Fruit fly (Drosophila melanogaster): ENCODE measurements around the gene CG11134.

CG11134 gene

DNA sequence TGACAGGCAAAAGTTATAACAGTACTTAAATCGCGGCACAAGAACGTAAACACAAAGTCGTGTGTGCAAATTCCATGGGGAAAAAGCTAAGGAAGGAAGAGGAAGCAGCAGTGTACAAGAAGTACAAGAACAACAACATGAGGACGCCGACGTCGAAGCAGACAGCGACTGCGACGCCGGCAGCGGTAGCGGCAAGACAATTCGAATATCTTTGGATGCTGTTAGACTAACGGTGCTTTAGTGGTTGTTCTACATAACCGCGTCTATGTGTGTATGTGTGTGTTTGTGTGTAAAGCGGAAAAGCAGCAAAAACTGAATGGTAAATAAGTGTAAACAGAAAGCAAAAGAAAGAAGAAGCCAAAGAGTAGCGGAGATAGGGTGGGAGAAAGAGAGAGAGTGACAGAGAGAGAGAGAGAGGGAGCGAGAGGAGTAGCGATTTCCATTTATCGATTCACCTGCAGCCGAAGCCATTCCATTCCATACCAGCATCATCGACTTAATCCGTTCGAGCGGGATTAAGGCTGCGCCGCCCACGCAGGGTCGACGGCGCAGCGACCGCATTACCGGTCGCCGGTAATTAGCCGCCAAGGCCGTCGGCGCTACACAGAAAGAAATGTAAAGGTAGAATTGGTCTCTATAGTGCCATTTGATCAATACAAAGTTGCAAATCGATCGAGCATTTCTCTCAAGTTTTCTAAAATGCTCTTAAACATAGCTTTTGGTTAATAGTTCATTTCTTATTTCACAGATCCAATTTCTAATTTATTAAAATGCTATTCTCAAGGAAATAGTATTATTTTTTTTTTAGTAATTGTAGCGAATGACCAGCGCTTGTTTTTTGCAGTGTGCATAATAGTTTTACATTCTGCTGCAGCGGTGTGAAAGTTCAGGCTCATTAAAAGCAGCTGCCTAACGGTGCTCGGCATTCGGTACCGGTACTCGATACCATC lies 46.5 kb downstream of the CG11134 start (continued):
- no peak for TF ChIP-seq CG9215 (GFP tag; IDR thresholded peaks at IDR 0.05)
- TF ChIP-seq CG6765 (GFP tag; optimal IDR thresholded peaks at IDR 0.05) = no peak
- TF ChIP-seq CG4730 (GFP tag; IDR thresholded peaks at IDR 0.05) = no peak
- TF ChIP-seq vnd (GFP tag; IDR thresholded peaks at IDR 0.05; ENCODE audit: partially characterized antibody) = no peak
- no peak for TF ChIP-seq Stat92E (GFP tag; optimal IDR thresholded peaks at IDR 0.05)
- no peak for TF ChIP-seq gsb-n (tag; optimal IDR thresholded peaks at IDR 0.05)
- no peak for TF ChIP-seq gfzf (GFP tag; optimal IDR thresholded peaks at IDR 0.05)
- TF ChIP-seq CG12744 (GFP tag; optimal IDR thresholded peaks at IDR 0.05) = no peak
- no peak for TF ChIP-seq CG11696 (GFP tag; IDR thresholded peaks at IDR 0.05)
- peak; percentile 14 for TF ChIP-seq pnt (GFP tag; optimal IDR thresholded peaks at IDR 0.05)
- TF ChIP-seq CG30020 (tag; optimal IDR thresholded peaks at IDR 0.05) = no peak
- 0 out of 2 replicates have a peak, but pooled peaks have one; percentile 39 for TF ChIP-seq CG10959 (GFP tag; IDR thresholded peaks at IDR 0.05)
- TF ChIP-seq tio (GFP tag; optimal IDR thresholded peaks at IDR 0.05) = peak; percentile 54
- TF ChIP-seq fd102C (GFP tag; optimal IDR thresholded peaks at IDR 0.05) = no peak
- no peak for TF ChIP-seq gce (GFP tag; IDR thresholded peaks at IDR 0.05)
- TF ChIP-seq Rfx (GFP tag; IDR thresholded peaks at IDR 0.05) = 0 out of 2 replicates have a peak, but pooled peaks have one; percentile 14
- no peak for TF ChIP-seq Mad (GFP tag; optimal IDR thresholded peaks at IDR 0.05)
- peak; percentile 33 for TF ChIP-seq Meics (GFP tag; optimal IDR thresholded peaks at IDR 0.05)
- peak; percentile 10 for TF ChIP-seq cato (GFP tag; optimal IDR thresholded peaks at IDR 0.05; ENCODE audit: borderline replicate concordance)
- peak; percentile 49 for TF ChIP-seq CG4820 (GFP tag; optimal IDR thresholded peaks at IDR 0.05)
- TF ChIP-seq Ets65A (GFP tag) = peak; percentile 91
- no peak for TF ChIP-seq CG1602 (GFP tag; optimal IDR thresholded peaks at IDR 0.05)
- TF ChIP-seq CG16813 (GFP tag; IDR thresholded peaks at IDR 0.05; ENCODE audit: partially characterized antibody) = no peak
- TF ChIP-seq mld (GFP tag; IDR thresholded peaks at IDR 0.05; ENCODE audit: partially characterized antibody) = no peak
- no peak for TF ChIP-seq CG2199 (GFP tag; IDR thresholded peaks at IDR 0.05)
- peak; percentile 66 for TF ChIP-seq CG12391 (tag; optimal IDR thresholded peaks at IDR 0.05)
- peak; percentile 4 for TF ChIP-seq Dip3 (GFP tag; optimal IDR thresholded peaks at IDR 0.05)
- TF ChIP-seq gt (GFP tag; IDR thresholded peaks at IDR 0.05) = no peak
- peak; percentile 66 for TF ChIP-seq PHDP (tag; optimal IDR thresholded peaks at IDR 0.05)
- TF ChIP-seq Ssrp (tag; optimal IDR thresholded peaks at IDR 0.05) = peak; percentile 70
- TF ChIP-seq hth (optimal IDR thresholded peaks at IDR 0.05) = no peak
- TF ChIP-seq jumu (GFP tag; optimal IDR thresholded peaks at IDR 0.05) = peak; percentile 30
- no peak for TF ChIP-seq h (optimal IDR thresholded peaks at IDR 0.05)
- TF ChIP-seq zen (tag; optimal IDR thresholded peaks at IDR 0.05) = peak; percentile 69
- peak; percentile 14 for TF ChIP-seq maf-S (GFP tag; optimal IDR thresholded peaks at IDR 0.05)
- peak; percentile 44 for TF ChIP-seq pum (GFP tag; optimal IDR thresholded peaks at IDR 0.05)
- peak; percentile 21 for TF ChIP-seq Six4 (GFP tag; optimal IDR thresholded peaks at IDR 0.05)
- no peak for TF ChIP-seq CG1647 (GFP tag; optimal IDR thresholded peaks at IDR 0.05)
- peak; percentile 48 for TF ChIP-seq fd96Cb (tag; optimal IDR thresholded peaks at IDR 0.05)
- TF ChIP-seq HLH54F (GFP tag; optimal IDR thresholded peaks at IDR 0.05) = peak; percentile 11
- peak; percentile 59 for TF ChIP-seq ind (GFP tag; optimal IDR thresholded peaks at IDR 0.05)
- no peak for TF ChIP-seq Dbx (GFP tag; IDR thresholded peaks at IDR 0.05)
- TF ChIP-seq CG10543 (GFP tag; optimal IDR thresholded peaks at IDR 0.05) = no peak
- peak; percentile 31; the same call in 1 of the 3 replicates for TF ChIP-seq Aef1 (GFP tag; IDR thresholded peaks at IDR 0.05)
- no peak for TF ChIP-seq lbe (GFP tag; optimal IDR thresholded peaks at IDR 0.05)
- TF ChIP-seq ato (GFP tag; IDR thresholded peaks at IDR 0.05; ENCODE audit: partially characterized antibody) = no peak
- peak; percentile 46 to 50 for TF ChIP-seq chif (GFP tag; optimal IDR thresholded peaks at IDR 0.05)
- TF ChIP-seq gcm2 (GFP tag; optimal IDR thresholded peaks at IDR 0.05) = peak; percentile 34
- no peak for TF ChIP-seq kni (GFP tag; optimal IDR thresholded peaks at IDR 0.05)

All from whole organism, embryonic.